Worm (Caenorhabditis elegans) whole organism, L1 larva: ENCODE data around the gene M176.10.
A peak's percentile ranks its signal among the peaks of the same experiment; 100 is the strongest.

Source experiments
- C04F5.9 ChIP-seq: sonication (generic microtip); optimal IDR thresholded peaks from 2 replicates; lab custom pipeline; 2016; ENCODE audit warnings: missing genetic modification characterization, missing compliant biosample characterization
- Y116A8C.19 ChIP-seq: sonication (generic microtip); optimal IDR thresholded peaks from 2 replicates; lab custom pipeline; 2016; ENCODE audit warnings: missing compliant biosample characterization, missing genetic modification characterization, borderline replicate concordance
- aha-1 ChIP-seq: fragments of 150-350 bp; optimal IDR thresholded peaks from 2 replicates; lab custom pipeline; 2014; ENCODE audit warnings: missing biosample characterization, missing genetic modification characterization
- alr-1 ChIP-seq: fragments of 200-800 bp; sonication (Bioruptor generic); optimal IDR thresholded peaks from 2 replicates; lab custom pipeline; 2018; ENCODE audit warnings: borderline replicate concordance, mild to moderate bottlenecking, missing genetic modification characterization, missing compliant biosample characterization
- ama-1 ChIP-seq: fragments of 150-350 bp; optimal IDR thresholded peaks from 2 replicates; lab custom pipeline; 2014
- ceh-63 ChIP-seq: fragments of 200-800 bp; sonication (Bioruptor generic); optimal IDR thresholded peaks from 2 replicates; lab custom pipeline; 2018; ENCODE audit warnings: mild to moderate bottlenecking, missing genetic modification characterization, missing compliant biosample characterization
- ceh-8 ChIP-seq: fragments of 200-800 bp; sonication (Bioruptor generic); optimal IDR thresholded peaks from 2 replicates; lab custom pipeline; 2018; ENCODE audit warnings: mild to moderate bottlenecking, missing genetic modification characterization, moderate library complexity, missing compliant biosample characterization
- ces-1 ChIP-seq: fragments of 150-350 bp; optimal IDR thresholded peaks from 2 replicates; lab custom pipeline; 2014; ENCODE audit warnings: missing biosample characterization, missing genetic modification reagents, missing genetic modification characterization
- dsc-1 ChIP-seq: sonication (generic microtip); optimal IDR thresholded peaks from 2 replicates; lab custom pipeline; 2016; ENCODE audit warnings: mild to moderate bottlenecking, missing genetic modification characterization, missing compliant biosample characterization
- egl-13 ChIP-seq: sonication (generic microtip); optimal IDR thresholded peaks from 2 replicates; lab custom pipeline; 2016; ENCODE audit warnings: missing genotype, missing genetic modification reagents, missing genetic modification characterization, missing compliant biosample characterization
- elt-2 ChIP-seq: sonication (generic microtip); optimal IDR thresholded peaks from 2 replicates; lab custom pipeline; 2016; ENCODE audit warnings: missing genetic modification characterization, mild to moderate bottlenecking, inconsistent platforms, missing compliant biosample characterization, missing genetic modification reagents
- elt-3 ChIP-seq, 6 experiments: fragments of 150-350 bp in 1 of 6; sonication (generic microtip); optimal IDR thresholded peaks; 2 replicates each; lab custom pipeline; 2017 to 2018; ENCODE audit warnings: missing biosample characterization in 6 of 6, missing genetic modification characterization in 6 of 6, inconsistent platforms in 1 of 6
- ets-5 ChIP-seq: fragments of 200-800 bp; sonication (Bioruptor generic); IDR thresholded peaks from 2 replicates; pipeline ENCODE4 v1.3.6; 2022; ENCODE audit warnings: missing genetic modification characterization, missing compliant biosample characterization
- fkh-4 ChIP-seq: sonication (generic microtip); optimal IDR thresholded peaks from 2 replicates; lab custom pipeline; 2016; ENCODE audit warnings: missing compliant biosample characterization, missing genetic modification characterization, borderline replicate concordance
- fos-1 ChIP-seq: fragments of 150-350 bp; optimal IDR thresholded peaks from 2 replicates; lab custom pipeline; 2014; ENCODE audit warnings: missing biosample characterization, missing genetic modification characterization
- hlh-4 ChIP-seq: sonication (generic microtip); optimal IDR thresholded peaks from 2 replicates; lab custom pipeline; 2016; ENCODE audit warnings: mild to moderate bottlenecking, missing genetic modification characterization, missing compliant biosample characterization
- hpl-2 ChIP-seq: fragments of 150-350 bp; optimal IDR thresholded peaks from 2 replicates; lab custom pipeline; 2014; ENCODE audit warnings: missing biosample characterization, missing genetic modification reagents, missing genetic modification characterization
- jun-1 ChIP-seq: fragments of 150-350 bp; optimal IDR thresholded peaks from 2 replicates; lab custom pipeline; 2014; ENCODE audit warnings: missing biosample characterization, missing genetic modification reagents, missing genetic modification characterization
- lin-14 ChIP-seq: fragments of 200-800 bp; sonication (Bioruptor generic); optimal IDR thresholded peaks from 2 replicates; lab custom pipeline; 2018; ENCODE audit warnings: mild to moderate bottlenecking, missing genetic modification characterization, moderate library complexity, missing compliant biosample characterization
- lin-15B ChIP-seq: fragments of 150-350 bp; sonication (generic microtip); optimal IDR thresholded peaks from 3 replicates; lab custom pipeline; 2014; ENCODE audit warnings: missing biosample characterization, missing genetic modification characterization
- lin-39 ChIP-seq: fragments of 150-350 bp; optimal IDR thresholded peaks from 2 replicates; lab custom pipeline; 2014; ENCODE audit warnings: missing biosample characterization, missing genetic modification reagents, missing genetic modification characterization
- lsy-2 ChIP-seq, 2 experiments: fragments of 150-350 bp; optimal IDR thresholded peaks; 2 replicates each; lab custom pipeline; 2014; ENCODE audit warnings: missing biosample characterization in 2 of 2, missing genetic modification characterization in 2 of 2
- mdl-1 ChIP-seq, 2 experiments: fragments of 150-350 bp; optimal IDR thresholded peaks; 2 replicates each; lab custom pipeline; 2014 to 2017; ENCODE audit warnings: missing biosample characterization in 2 of 2, missing genetic modification characterization in 2 of 2, inconsistent platforms in 1 of 2
- nhr-11 ChIP-seq: fragments of 150-350 bp; optimal IDR thresholded peaks from 2 replicates; lab custom pipeline; 2014; ENCODE audit warnings: missing biosample characterization, missing genetic modification characterization
- nhr-19 ChIP-seq: fragments of 200-800 bp; sonication (Bioruptor generic); conservative IDR thresholded peaks from 2 replicates; pipeline ENCODE4 v1.3.6; 2022; ENCODE audit warnings: missing genetic modification characterization, missing compliant biosample characterization
- nhr-28 ChIP-seq: fragments of 150-350 bp; optimal IDR thresholded peaks from 2 replicates; lab custom pipeline; 2014; ENCODE audit warnings: missing biosample characterization, missing genetic modification characterization
- nhr-47 ChIP-seq: sonication (generic microtip); optimal IDR thresholded peaks from 2 replicates; lab custom pipeline; 2016; ENCODE audit warnings: mild to moderate bottlenecking, missing genetic modification characterization, moderate library complexity, missing compliant biosample characterization
- nhr-71 ChIP-seq: sonication (generic microtip); optimal IDR thresholded peaks from 2 replicates; lab custom pipeline; 2016; ENCODE audit warnings: mild to moderate bottlenecking, missing genetic modification characterization, moderate library complexity, missing compliant biosample characterization
- nhr-84 ChIP-seq: sonication (generic microtip); optimal IDR thresholded peaks from 2 replicates; lab custom pipeline; 2017; ENCODE audit warnings: missing biosample characterization, missing genetic modification characterization
- nhr-90 ChIP-seq: sonication (generic microtip); optimal IDR thresholded peaks from 2 replicates; lab custom pipeline; 2016; ENCODE audit warnings: mild to moderate bottlenecking, missing genetic modification characterization, missing compliant biosample characterization; ENCODE audit not compliant: poor library complexity
- rnt-1 ChIP-seq: sonication (generic microtip); optimal IDR thresholded peaks from 2 replicates; lab custom pipeline; 2016; ENCODE audit warnings: mild to moderate bottlenecking, missing genetic modification characterization, moderate library complexity, missing compliant biosample characterization
- snpc-4 ChIP-seq: fragments of 150-350 bp; optimal IDR thresholded peaks from 2 replicates; lab custom pipeline; 2014; ENCODE audit warnings: missing biosample characterization, missing genetic modification characterization
- snu-23 ChIP-seq: sonication (generic microtip); optimal IDR thresholded peaks from 2 replicates; lab custom pipeline; 2016; ENCODE audit warnings: missing genetic modification characterization, missing compliant biosample characterization
- sptf-1 ChIP-seq: fragments of 150-350 bp; optimal IDR thresholded peaks from 2 replicates; lab custom pipeline; 2014; ENCODE audit warnings: missing biosample characterization, missing genetic modification characterization
- tbx-2 ChIP-seq: sonication (generic microtip); optimal IDR thresholded peaks from 2 replicates; lab custom pipeline; 2016; ENCODE audit warnings: missing genetic modification characterization, missing compliant biosample characterization
- tlp-1 ChIP-seq: fragments of 150-350 bp; optimal IDR thresholded peaks from 2 replicates; lab custom pipeline; 2014; ENCODE audit warnings: missing biosample characterization, missing genetic modification characterization
- unc-130 ChIP-seq: fragments of 150-350 bp; optimal IDR thresholded peaks from 2 replicates; lab custom pipeline; 2017; ENCODE audit warnings: missing biosample characterization, missing genetic modification characterization, inconsistent platforms
- vab-15 ChIP-seq: sonication (generic microtip); optimal IDR thresholded peaks from 2 replicates; lab custom pipeline; 2017; ENCODE audit warnings: missing genotype, mild to moderate bottlenecking, missing genetic modification characterization, missing compliant biosample characterization
- xbp-1 ChIP-seq: sonication (generic microtip); optimal IDR thresholded peaks from 2 replicates; lab custom pipeline; 2016; ENCODE audit warnings: missing genetic modification characterization, missing compliant biosample characterization
- zip-4 ChIP-seq: fragments of 200-800 bp; sonication (Bioruptor generic); optimal IDR thresholded peaks from 2 replicates; lab custom pipeline; 2018; ENCODE audit warnings: mild to moderate bottlenecking, missing genetic modification characterization, moderate library complexity, missing compliant biosample characterization
- ztf-11 ChIP-seq, 2 experiments: sonication (generic microtip); optimal IDR thresholded peaks; 2 replicates each; lab custom pipeline; 2016 to 2017; ENCODE audit warnings: missing genetic modification characterization in 2 of 2, missing biosample characterization in 1 of 2, missing compliant biosample characterization in 1 of 2

The M176.10 gene

ce11 chrII:9416381-9417276, 9.3 kb downstream of the M176.10 start, which contains the start of the genes gss-1 and chch-3 (continued):
- TF ChIP-seq jun-1 (no peak), nhr-71 (peak; percentile 80), ztf-11 (tag; optimal IDR thresholded peaks at IDR 0.05; lab: Kevin White, UChicago) (no peak), egl-13 (tag; lab: Kevin White, UChicago) (peak; percentile 33), aha-1 (tag; lab: Kevin White, UChicago) (no peak), xbp-1 (tag; lab: Kevin White, UChicago) (peak; percentile 65), zip-4 (no peak), unc-130 (tag; lab: Kevin White, UChicago) (peak; percentile 39), rnt-1 (tag; lab: Kevin White, UChicago) (peak; percentile 79), lin-15B (tag; lab: Kevin White, UChicago) (peak; percentile 48), ceh-63 (no peak), snpc-4 (peak; percentile 46)

- TF ChIP-seq nhr-28 (tag; lab: Kevin White, UChicago) (no peak), lin-14 (GFP tag; lab: Kevin White, UChicago) (no peak), lsy-2 (tag; optimal IDR thresholded peaks at IDR 0.05; lab: Kevin White, UChicago) (no peak), tlp-1 (tag; lab: Kevin White, UChicago) (peak; percentile 10), sptf-1 (no peak), hpl-2 (GFP tag; lab: Kevin White, UChicago) (no peak), ceh-63 (no peak), nhr-19 (GFP tag; lab: Robert Waterston, UW) (no peak), elt-2 (tag; lab: Kevin White, UChicago) (peak; percentile 66)
- TF ChIP-seq, all 84 proteins: peak for 2
Observed at ce11 chrII:9412086-9412608, 13.8 kb downstream of the M176.10 start, which contains the start of gene arrd-3. arrd-3 (plus strand) TSS chrII:9412558.

- TF ChIP-seq sptf-1 (no peak), nhr-11 (tag; lab: Kevin White, UChicago) (no peak), alr-1 (no peak), snu-23 (no peak), ets-5 (no peak), lsy-2 (tag; optimal IDR thresholded peaks at IDR 0.05; lab: Kevin White, UChicago) (no peak), ama-1 (lab: Kevin White, UChicago) (no peak), C04F5.9 (tag; lab: Kevin White, UChicago) (no peak), mdl-1 (tag; optimal IDR thresholded peaks at IDR 0.05; lab: Kevin White, UChicago) (no peak), ceh-63 (no peak), ceh-8 (GFP tag; lab: Kevin White, UChicago) (no peak), lin-39 (tag; lab: Kevin White, UChicago) (no peak)
Observed at ce11 chrII:9411497-9411896, 14.5 kb downstream of the M176.10 start, which contains the start of gene M176.9. M176.9 (minus strand) TSS chrII:9411597.

- no peak for TF ChIP-seq snpc-4
Observed at ce11 chrII:9407469-9407868, 18.5 kb downstream of the M176.10 start, which contains the start of gene arrd-2. arrd-2 (plus strand) TSS chrII:9407769.

ce11 chrII:9407020-9407419, 19.0 kb downstream of the M176.10 start, which contains the start of gene mpz-6:
mpz-6 (minus strand) TSS chrII:9407120.
- TF ChIP-seq fos-1 (tag; lab: Kevin White, UChicago) = no peak
- TF ChIP-seq hlh-4 (tag; lab: Kevin White, UChicago) = no peak
- no peak for TF ChIP-seq ces-1
- TF ChIP-seq fkh-4 (tag; lab: Kevin White, UChicago) = no peak
- no peak for TF ChIP-seq Y116A8C.19 (tag; lab: Kevin White, UChicago)
- TF ChIP-seq elt-3 (tag; optimal IDR thresholded peaks at IDR 0.05; lab: Kevin White, UChicago) = no peak
- no peak for TF ChIP-seq snu-23
- no peak for TF ChIP-seq ama-1 (lab: Kevin White, UChicago)
- no peak for TF ChIP-seq tlp-1 (tag; lab: Kevin White, UChicago)
- no peak for TF ChIP-seq vab-15 (tag; lab: Kevin White, UChicago)
- TF ChIP-seq tbx-2 = no peak
- TF ChIP-seq nhr-47 (tag; lab: Kevin White, UChicago) = no peak
- TF ChIP-seq nhr-84 = no peak
- TF ChIP-seq lsy-2 (tag; optimal IDR thresholded peaks at IDR 0.05; lab: Kevin White, UChicago) = no peak
- TF ChIP-seq elt-2 (tag; lab: Kevin White, UChicago) = no peak
- no peak for TF ChIP-seq nhr-90
- no peak for TF ChIP-seq xbp-1 (tag; lab: Kevin White, UChicago)
- TF ChIP-seq dsc-1 (tag; lab: Kevin White, UChicago) = no peak
